Worm (Caenorhabditis elegans) whole organism, late embryonic: ENCODE measurements around the gene nhr-88.

Source experiments
- K09A11.1 ChIP-seq: sonication (generic microtip); optimal IDR thresholded peaks from 2 replicates; lab custom pipeline; 2017; ENCODE audit warnings: antibody characterized with exemption, mild to moderate bottlenecking, missing genetic modification characterization, missing compliant biosample characterization; ENCODE audit not compliant: insufficient read depth
- Y22D7AL.16 ChIP-seq: sonication (generic microtip); optimal IDR thresholded peaks from 2 replicates; lab custom pipeline; 2016; ENCODE audit warnings: missing genetic modification characterization, missing compliant biosample characterization
- ahr-1 ChIP-seq: sonication (generic microtip); optimal IDR thresholded peaks from 2 replicates; lab custom pipeline; 2016; ENCODE audit warnings: missing genetic modification characterization, missing compliant biosample characterization
- ceh-18 ChIP-seq: sonication (generic microtip); optimal IDR thresholded peaks from 2 replicates; lab custom pipeline; 2016; ENCODE audit warnings: missing genetic modification characterization, missing compliant biosample characterization
- ceh-19 ChIP-seq: fragments of 200-800 bp; sonication (Bioruptor generic); optimal IDR thresholded peaks from 2 replicates; lab custom pipeline; 2018; ENCODE audit warnings: mild to moderate bottlenecking, missing genetic modification characterization, missing compliant biosample characterization
- ceh-2 ChIP-seq: sonication (generic microtip); optimal IDR thresholded peaks from 2 replicates; lab custom pipeline; 2016; ENCODE audit warnings: missing genotype, missing genetic modification characterization, missing compliant biosample characterization
- ceh-31 ChIP-seq: sonication (generic microtip); optimal IDR thresholded peaks from 2 replicates; lab custom pipeline; 2016; ENCODE audit warnings: missing genetic modification characterization, missing compliant biosample characterization
- ceh-9 ChIP-seq: sonication (generic microtip); optimal IDR thresholded peaks from 2 replicates; lab custom pipeline; 2016; ENCODE audit warnings: mild to moderate bottlenecking, missing genetic modification characterization, inconsistent platforms, missing compliant biosample characterization
- elt-2 ChIP-seq: sonication (generic microtip); optimal IDR thresholded peaks from 2 replicates; lab custom pipeline; 2016; ENCODE audit warnings: missing genetic modification reagents, missing genetic modification characterization, missing compliant biosample characterization
- eyg-1 ChIP-seq: sonication (generic microtip); optimal IDR thresholded peaks from 2 replicates; lab custom pipeline; 2016; ENCODE audit warnings: missing genotype, missing genetic modification characterization, missing compliant biosample characterization
- fax-1 ChIP-seq: sonication (generic microtip); optimal IDR thresholded peaks from 2 replicates; lab custom pipeline; 2016; ENCODE audit warnings: missing genotype, missing genetic modification characterization, missing compliant biosample characterization
- fkh-10 ChIP-seq: fragments of 150-350 bp; optimal IDR thresholded peaks from 2 replicates; lab custom pipeline; 2014; ENCODE audit warnings: missing biosample characterization, missing genetic modification reagents, missing genetic modification characterization
- gmeb-2 ChIP-seq: sonication (generic microtip); optimal IDR thresholded peaks from 2 replicates; lab custom pipeline; 2016; ENCODE audit warnings: missing genetic modification characterization, inconsistent platforms, missing compliant biosample characterization
- hlh-13 ChIP-seq: fragments of 200-800 bp; sonication (Bioruptor generic); optimal IDR thresholded peaks from 2 replicates; lab custom pipeline; 2018; ENCODE audit warnings: mild to moderate bottlenecking, missing genetic modification characterization, missing compliant biosample characterization
- hlh-15 ChIP-seq: sonication (generic microtip); optimal IDR thresholded peaks from 2 replicates; lab custom pipeline; 2016; ENCODE audit warnings: missing genetic modification characterization, missing compliant biosample characterization
- hlh-6 ChIP-seq: sonication (generic microtip); optimal IDR thresholded peaks from 2 replicates; lab custom pipeline; 2016; ENCODE audit warnings: missing genotype, missing genetic modification characterization, missing compliant biosample characterization
- lin-11 ChIP-seq: fragments of 200-800 bp; sonication (Bioruptor generic); optimal IDR thresholded peaks from 2 replicates; lab custom pipeline; 2018; ENCODE audit warnings: mild to moderate bottlenecking, missing genetic modification characterization, missing compliant biosample characterization
- madf-2 ChIP-seq: sonication (generic microtip); optimal IDR thresholded peaks from 2 replicates; lab custom pipeline; 2017; ENCODE audit warnings: missing genetic modification characterization, missing compliant biosample characterization
- nfya-1 ChIP-seq: sonication (generic microtip); optimal IDR thresholded peaks from 2 replicates; lab custom pipeline; 2017; ENCODE audit warnings: missing genetic modification characterization, mild to moderate bottlenecking, missing compliant biosample characterization, antibody characterized with exemption, moderate library complexity
- nhr-232 ChIP-seq: sonication (generic microtip); optimal IDR thresholded peaks from 2 replicates; lab custom pipeline; 2016; ENCODE audit warnings: missing genetic modification characterization, missing compliant biosample characterization
- npax-4 ChIP-seq: sonication (generic microtip); optimal IDR thresholded peaks from 2 replicates; lab custom pipeline; 2016; ENCODE audit warnings: missing genetic modification characterization, missing compliant biosample characterization
- pag-3 ChIP-seq: sonication (generic microtip); optimal IDR thresholded peaks from 2 replicates; lab custom pipeline; 2016; ENCODE audit warnings: missing compliant biosample characterization, missing genetic modification characterization, borderline replicate concordance
- pat-9 ChIP-seq: fragments of 200-800 bp; sonication (Bioruptor generic); optimal IDR thresholded peaks from 2 replicates; lab custom pipeline; 2018; ENCODE audit warnings: mild to moderate bottlenecking, missing genetic modification characterization, moderate library complexity, missing compliant biosample characterization
- pax-1 ChIP-seq: fragments of 150-350 bp; optimal IDR thresholded peaks from 2 replicates; lab custom pipeline; 2014; ENCODE audit warnings: missing biosample characterization, missing genetic modification characterization
- pha-2 ChIP-seq: sonication (generic microtip); optimal IDR thresholded peaks from 2 replicates; lab custom pipeline; 2017; ENCODE audit warnings: mild to moderate bottlenecking, missing genetic modification characterization, missing compliant biosample characterization
- pha-4 ChIP-seq: fragments of 150-350 bp; optimal IDR thresholded peaks from 2 replicates; lab custom pipeline; 2018; ENCODE audit warnings: missing biosample characterization, missing genetic modification reagents, missing genetic modification characterization
- pqm-1 ChIP-seq: sonication (generic microtip); optimal IDR thresholded peaks from 2 replicates; lab custom pipeline; 2016; ENCODE audit warnings: missing genetic modification characterization, missing compliant biosample characterization
- ref-2 ChIP-seq: sonication (generic microtip); optimal IDR thresholded peaks from 2 replicates; lab custom pipeline; 2016; ENCODE audit warnings: missing genetic modification characterization, missing compliant biosample characterization
- rnt-1 ChIP-seq: sonication (generic microtip); optimal IDR thresholded peaks from 2 replicates; lab custom pipeline; 2016; ENCODE audit warnings: missing genetic modification characterization, missing compliant biosample characterization
- sdc-2 ChIP-seq: sonication (generic microtip); optimal IDR thresholded peaks from 2 replicates; lab custom pipeline; 2016; ENCODE audit warnings: missing genotype, missing genetic modification characterization, missing compliant biosample characterization
- sox-4 ChIP-seq: sonication (generic microtip); optimal IDR thresholded peaks from 2 replicates; lab custom pipeline; 2017; ENCODE audit warnings: mild to moderate bottlenecking, missing genetic modification characterization, inconsistent platforms, missing compliant biosample characterization
- tbx-2 ChIP-seq: sonication (generic microtip); optimal IDR thresholded peaks from 2 replicates; lab custom pipeline; 2016; ENCODE audit warnings: missing genetic modification characterization, missing compliant biosample characterization
- tbx-7 ChIP-seq: sonication (generic microtip); optimal IDR thresholded peaks from 2 replicates; lab custom pipeline; 2016; ENCODE audit warnings: missing genotype, missing genetic modification characterization, missing compliant biosample characterization
- unc-42 ChIP-seq: sonication (generic microtip); optimal IDR thresholded peaks from 2 replicates; lab custom pipeline; 2016; ENCODE audit warnings: missing genotype, missing genetic modification characterization, missing compliant biosample characterization
- unc-55 ChIP-seq: sonication (generic microtip); optimal IDR thresholded peaks from 2 replicates; lab custom pipeline; 2017; ENCODE audit warnings: missing biosample characterization, missing genetic modification reagents, missing genetic modification characterization
- unc-86 ChIP-seq: sonication (generic microtip); optimal IDR thresholded peaks from 2 replicates; lab custom pipeline; 2016; ENCODE audit warnings: missing genetic modification characterization, missing compliant biosample characterization

Gene nhr-88

ce11 chrII:2976597-2976996, at the start of gene nhr-88:
Gene nhr-88, plus strand, starts transcription at chrII:2976639.
- TF ChIP-seq K09A11.1 (tag; lab: Kevin White, UChicago) (no peak), ceh-31 (peak; percentile 36), pqm-1 (tag; lab: Kevin White, UChicago) (no peak), ceh-19 (GFP tag; lab: Kevin White, UChicago) (no peak), madf-2 (tag; lab: Kevin White, UChicago) (no peak), pax-1 (tag; lab: Kevin White, UChicago) (no peak), ref-2 (tag; lab: Kevin White, UChicago) (no peak), lin-11 (no peak), unc-42 (tag; lab: Kevin White, UChicago) (peak; percentile 4), ceh-9 (tag; lab: Kevin White, UChicago) (no peak), hlh-13 (GFP tag; lab: Kevin White, UChicago) (no peak), pha-4 (tag; lab: Kevin White, UChicago) (no peak), Y22D7AL.16 (tag; lab: Kevin White, UChicago) (no peak), tbx-7 (tag; lab: Kevin White, UChicago) (no peak), pag-3 (no peak), sox-4 (peak; percentile 23), npax-4 (no peak), sdc-2 (tag; lab: Kevin White, UChicago) (peak; percentile 9), unc-55 (GFP tag; lab: Kevin White, UChicago) (no peak)

DNA sequence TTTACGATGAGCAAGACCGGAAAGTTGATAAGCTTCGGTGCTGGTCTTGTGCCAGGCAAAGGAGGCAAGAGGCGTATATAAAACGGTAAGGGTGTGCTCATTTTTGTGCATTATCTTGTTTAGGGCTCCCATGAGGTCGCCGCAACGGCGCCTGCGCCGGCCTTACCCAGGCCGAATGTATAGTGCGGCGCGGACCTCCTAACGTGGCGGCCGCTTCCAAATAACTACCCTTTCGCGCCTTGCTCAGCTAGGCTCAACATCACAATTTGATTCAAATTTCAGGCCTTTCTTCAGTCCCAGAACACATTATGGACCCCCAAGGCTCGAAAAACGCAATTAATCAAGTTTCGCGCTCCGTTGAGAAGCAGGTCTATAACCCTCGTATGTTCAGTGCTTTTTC, 48.9 kb upstream of the nhr-88 start, which contains the start of the genes ZK355.3 and ZK355.8:
TSS of gene ZK355.3 (minus strand) at position 101 of the 400 bp plus-strand sequence.
TSS of gene ZK355.8 (plus strand) at position 272 of the 400 bp plus-strand sequence.
- no peak for TF ChIP-seq pat-9
- TF ChIP-seq ahr-1 (tag; lab: Kevin White, UChicago) = no peak
- no peak for TF ChIP-seq unc-86 (tag; lab: Kevin White, UChicago)
- TF ChIP-seq hlh-6 (tag; lab: Kevin White, UChicago) = no peak
- TF ChIP-seq tbx-2 (tag; lab: Kevin White, UChicago) = no peak
- no peak for TF ChIP-seq ref-2 (tag; lab: Kevin White, UChicago)
- no peak for TF ChIP-seq unc-42 (tag; lab: Kevin White, UChicago)
- no peak for TF ChIP-seq nfya-1
- TF ChIP-seq gmeb-2 (tag; lab: Kevin White, UChicago) = no peak
- TF ChIP-seq pha-2 = no peak
- TF ChIP-seq hlh-13 (GFP tag; lab: Kevin White, UChicago) = no peak
- TF ChIP-seq rnt-1 = no peak
- no peak for TF ChIP-seq elt-2 (tag; lab: Kevin White, UChicago)
- TF ChIP-seq eyg-1 = no peak
- no peak for TF ChIP-seq ceh-18 (tag; lab: Kevin White, UChicago)
- no peak for TF ChIP-seq nhr-232 (tag; lab: Kevin White, UChicago)
- no peak for TF ChIP-seq hlh-15 (tag; lab: Kevin White, UChicago)
- no peak for TF ChIP-seq fkh-10 (GFP tag; lab: Kevin White, UChicago)

DNA sequence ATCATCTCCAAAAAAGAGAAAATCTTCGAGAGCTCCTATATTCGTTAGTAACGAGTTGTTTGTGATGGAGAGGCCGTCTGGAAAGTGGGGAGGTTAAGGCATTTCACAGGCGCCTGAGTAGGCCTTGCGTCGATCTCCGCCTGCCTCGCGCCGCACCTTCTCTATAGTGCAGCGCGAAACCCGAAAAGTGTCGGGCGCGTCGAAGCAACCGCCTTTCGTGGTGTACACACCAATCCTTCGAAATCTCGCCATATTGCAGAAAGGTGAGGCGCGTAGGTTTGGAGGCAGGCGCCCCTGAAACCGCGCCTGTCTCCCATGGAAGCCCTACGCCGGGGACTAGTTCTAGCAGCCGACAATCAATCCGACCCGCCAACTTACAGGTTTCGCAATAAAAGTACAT, 46.6 kb upstream of the nhr-88 start:
- TF ChIP-seq fax-1 (tag; lab: Kevin White, UChicago) = no peak

- TF ChIP-seq ceh-31 = no peak
- TF ChIP-seq pqm-1 (tag; lab: Kevin White, UChicago) = no peak
- TF ChIP-seq ceh-2 (tag; lab: Kevin White, UChicago) = no peak
- TF ChIP-seq unc-55 (GFP tag; lab: Kevin White, UChicago) = no peak
These were observed 45.9 kb upstream of the nhr-88 start, which contains the start of the genes irld-64 and irld-63 for ce11 chrII:2930499-2930898. Gene irld-64, minus strand, starts transcription at chrII:2930599. Gene irld-63, plus strand, starts transcription at chrII:2930728.
